Worm (Caenorhabditis elegans) whole organism, L4 larva: ENCODE data around the gene srf-3.
"Not testable (repeated sequence)": the region's sequence is repeated elsewhere in the genome, so short reads cannot be mapped to it uniquely, and the experiment has no call there.

Experiments
- F10B5.3 ChIP-seq: sonication (generic microtip); optimal IDR thresholded peaks from 2 replicates; lab custom pipeline; 2016; ENCODE audit warnings: mild to moderate bottlenecking, missing genetic modification characterization, missing compliant biosample characterization
- F49E8.2 ChIP-seq: sonication (generic microtip); optimal IDR thresholded peaks from 2 replicates; lab custom pipeline; 2016; ENCODE audit warnings: missing compliant biosample characterization, mild to moderate bottlenecking, missing genetic modification characterization, borderline replicate concordance
- R02D3.7 ChIP-seq: fragments of 150-350 bp; sonication (generic microtip); optimal IDR thresholded peaks from 3 replicates; lab custom pipeline; 2014; ENCODE audit warnings: missing biosample characterization, missing genetic modification characterization
- Y105C5A.15 ChIP-seq: fragments of 200-800 bp; sonication (Bioruptor generic); IDR thresholded peaks from 2 replicates; pipeline ENCODE4 v1.3.6; 2022; ENCODE audit warnings: missing genetic modification characterization, missing compliant biosample characterization
- ZK337.2 ChIP-seq: fragments of 200-800 bp; sonication (Bioruptor generic); IDR thresholded peaks from 2 replicates; pipeline ENCODE4 v1.3.6; 2022; ENCODE audit warnings: missing genetic modification reagents, missing genetic modification characterization, missing compliant biosample characterization
- ZK546.5 ChIP-seq, 2 experiments: sonication (generic microtip); optimal IDR thresholded peaks; 2 replicates each; lab custom pipeline; 2017; ENCODE audit warnings: missing biosample characterization in 2 of 2, missing genetic modification characterization in 2 of 2
- aha-1 ChIP-seq: fragments of 150-350 bp; peaks from one replicate; lab custom pipeline; 2014; ENCODE audit warnings: missing biosample characterization, missing genetic modification characterization
- aly-2 ChIP-seq: sonication (generic microtip); optimal IDR thresholded peaks from 2 replicates; lab custom pipeline; 2018; ENCODE audit warnings: missing biosample characterization, missing genetic modification characterization
- arid-1 ChIP-seq: fragments of 200-800 bp; sonication (Bioruptor generic); conservative IDR thresholded peaks from 2 replicates; pipeline ENCODE4 v1.3.6; 2022; ENCODE audit warnings: missing genetic modification reagents, missing genetic modification characterization, missing compliant biosample characterization
- ceh-20 ChIP-seq: fragments of 200-800 bp; sonication (Bioruptor generic); IDR thresholded peaks from 2 replicates; pipeline ENCODE4 v1.3.6; 2022; ENCODE audit warnings: missing genetic modification reagents, missing genetic modification characterization, missing compliant biosample characterization
- ceh-28 ChIP-seq: fragments of 150-350 bp; optimal IDR thresholded peaks from 2 replicates; lab custom pipeline; 2014; ENCODE audit warnings: missing biosample characterization, missing genetic modification reagents, missing genetic modification characterization
- ceh-44 ChIP-seq: fragments of 200-800 bp; sonication (Bioruptor generic); IDR thresholded peaks from 2 replicates; pipeline ENCODE4 v1.3.6; 2022; ENCODE audit warnings: missing genetic modification reagents, missing genetic modification characterization, missing compliant biosample characterization
- ceh-62 ChIP-seq: sonication (generic microtip); optimal IDR thresholded peaks from 2 replicates; lab custom pipeline; 2017; ENCODE audit warnings: missing biosample characterization, missing genetic modification characterization
- ceh-82 ChIP-seq: sonication (generic microtip); optimal IDR thresholded peaks from 2 replicates; lab custom pipeline; 2017; ENCODE audit warnings: missing biosample characterization, missing genetic modification characterization
- ces-1 ChIP-seq: fragments of 150-350 bp; sonication (generic microtip); optimal IDR thresholded peaks from 4 replicates; lab custom pipeline; 2014; ENCODE audit warnings: missing biosample characterization, missing genetic modification reagents, missing genetic modification characterization
- ctbp-1 ChIP-seq: fragments of 200-800 bp; sonication (Bioruptor generic); IDR thresholded peaks from 2 replicates; pipeline ENCODE4 v1.3.6; 2022; ENCODE audit warnings: missing genetic modification reagents, missing genetic modification characterization, missing compliant biosample characterization
- daf-16 ChIP-seq, 3 experiments: sonication (generic microtip); optimal IDR thresholded peaks; 2 replicates each; lab custom pipeline; 2016 to 2017; ENCODE audit warnings: missing genetic modification characterization in 3 of 3, missing genetic modification reagents in 3 of 3, mild to moderate bottlenecking in 2 of 3, missing compliant biosample characterization in 2 of 3, missing biosample characterization in 1 of 3, moderate library complexity in 1 of 3
- dmd-6 ChIP-seq: fragments of 200-800 bp; sonication (Bioruptor generic); IDR thresholded peaks from 2 replicates; pipeline ENCODE4 v1.3.6; 2022; ENCODE audit warnings: missing genetic modification reagents, missing genetic modification characterization, missing compliant biosample characterization
- dpl-1 ChIP-seq: fragments of 150-350 bp; optimal IDR thresholded peaks from 2 replicates; lab custom pipeline; 2014; ENCODE audit warnings: missing biosample characterization, missing genetic modification reagents, missing genetic modification characterization
- duxl-1 ChIP-seq: sonication (generic microtip); optimal IDR thresholded peaks from 2 replicates; lab custom pipeline; 2016; ENCODE audit warnings: mild to moderate bottlenecking, missing genetic modification characterization, moderate library complexity, missing compliant biosample characterization; ENCODE audit not compliant: poor library complexity
- egl-43 ChIP-seq: fragments of 200-800 bp; sonication (Bioruptor generic); IDR thresholded peaks from 2 replicates; pipeline ENCODE4 v1.3.6; 2022; ENCODE audit warnings: missing genetic modification reagents, missing genetic modification characterization, missing compliant biosample characterization
- hif-1 ChIP-seq, 2 experiments: sonication (generic microtip); optimal IDR thresholded peaks; 2 replicates each; lab custom pipeline; 2016 to 2017; ENCODE audit warnings: missing compliant biosample characterization in 2 of 2, missing genetic modification characterization in 2 of 2, missing genetic modification reagents in 2 of 2, missing genotype in 2 of 2, mild to moderate bottlenecking in 1 of 2
- hmg-1.1 ChIP-seq: fragments of 200-800 bp; sonication (Bioruptor generic); IDR thresholded peaks from 2 replicates; pipeline ENCODE4 v1.3.6; 2022; ENCODE audit warnings: missing genetic modification reagents, missing genetic modification characterization, missing compliant biosample characterization
- lin-1 ChIP-seq: fragments of 200-800 bp; sonication (Bioruptor generic); IDR thresholded peaks from 2 replicates; pipeline ENCODE4 v1.3.6; 2022; ENCODE audit warnings: missing genetic modification reagents, missing genetic modification characterization, missing compliant biosample characterization
- lir-3 ChIP-seq: sonication (generic microtip); optimal IDR thresholded peaks from 2 replicates; lab custom pipeline; 2016; ENCODE audit warnings: mild to moderate bottlenecking, missing genetic modification characterization, missing compliant biosample characterization
- madf-5 ChIP-seq, 2 experiments: fragments of 200-800 bp; sonication (Bioruptor generic); IDR thresholded peaks; 2 replicates each; pipeline ENCODE4 v1.3.6; 2022; ENCODE audit warnings: missing compliant biosample characterization in 2 of 2, missing genetic modification characterization in 2 of 2
- mdl-1 ChIP-seq, 2 experiments: fragments of 150-350 bp in 1 of 2; sonication (generic microtip) in 1 of 2; optimal IDR thresholded peaks; 2 replicates each; lab custom pipeline; 2014 to 2017; ENCODE audit warnings: missing biosample characterization in 2 of 2, missing genetic modification characterization in 2 of 2
- mxl-3 ChIP-seq: fragments of 200-800 bp; sonication (Bioruptor generic); optimal IDR thresholded peaks from 2 replicates; lab custom pipeline; 2018; ENCODE audit warnings: mild to moderate bottlenecking, missing genetic modification characterization, missing compliant biosample characterization
- nhr-10 ChIP-seq: fragments of 150-350 bp; optimal IDR thresholded peaks from 2 replicates; lab custom pipeline; 2014; ENCODE audit warnings: missing biosample characterization, missing genetic modification characterization
- nhr-102 ChIP-seq: sonication (generic microtip); optimal IDR thresholded peaks from 2 replicates; lab custom pipeline; 2016; ENCODE audit warnings: mild to moderate bottlenecking, missing genetic modification characterization, moderate library complexity, missing compliant biosample characterization
- nhr-25 ChIP-seq: sonication (generic microtip); optimal IDR thresholded peaks from 2 replicates; lab custom pipeline; 2017; ENCODE audit warnings: missing genetic modification characterization, mild to moderate bottlenecking, missing compliant biosample characterization, antibody characterized with exemption, moderate library complexity, borderline replicate concordance; ENCODE audit not compliant: insufficient read depth
- nhr-28 ChIP-seq: fragments of 150-350 bp; optimal IDR thresholded peaks from 2 replicates; lab custom pipeline; 2014; ENCODE audit warnings: missing biosample characterization, missing genetic modification characterization
- nhr-41 ChIP-seq: fragments of 200-800 bp; sonication (Bioruptor generic); IDR thresholded peaks from 2 replicates; pipeline ENCODE4 v1.3.6; 2022; ENCODE audit warnings: missing genetic modification reagents, missing genetic modification characterization, missing compliant biosample characterization
- nhr-76 ChIP-seq: fragments of 150-350 bp; optimal IDR thresholded peaks from 2 replicates; lab custom pipeline; 2014; ENCODE audit warnings: missing biosample characterization, missing genetic modification characterization
- nhr-77 ChIP-seq: fragments of 150-350 bp; optimal IDR thresholded peaks from 2 replicates; lab custom pipeline; 2014; ENCODE audit warnings: missing biosample characterization, missing genetic modification characterization
- php-3 ChIP-seq: fragments of 200-800 bp; sonication (Bioruptor generic); IDR thresholded peaks from 2 replicates; pipeline ENCODE4 v1.3.6; 2022; ENCODE audit warnings: missing genetic modification reagents, missing genetic modification characterization, missing compliant biosample characterization
- pqm-1 ChIP-seq: sonication (generic microtip); optimal IDR thresholded peaks from 2 replicates; lab custom pipeline; 2017; ENCODE audit warnings: missing biosample characterization, missing genetic modification characterization
- saeg-2 ChIP-seq: fragments of 200-800 bp; sonication (Bioruptor generic); IDR thresholded peaks from 2 replicates; pipeline ENCODE4 v1.3.6; 2022; ENCODE audit warnings: missing genetic modification reagents, missing genetic modification characterization, missing compliant biosample characterization
- sdz-12 ChIP-seq: fragments of 200-800 bp; sonication (Bioruptor generic); optimal IDR thresholded peaks from 2 replicates; lab custom pipeline; 2018; ENCODE audit warnings: mild to moderate bottlenecking, missing genetic modification characterization, missing compliant biosample characterization
- set-16 ChIP-seq: fragments of 200-800 bp; sonication (Bioruptor generic); IDR thresholded peaks from 2 replicates; pipeline ENCODE4 v1.3.6; 2022; ENCODE audit warnings: missing genetic modification reagents, missing genetic modification characterization, missing compliant biosample characterization
- snpc-4 ChIP-seq: fragments of 150-350 bp; optimal IDR thresholded peaks from 2 replicates; lab custom pipeline; 2014; ENCODE audit warnings: missing biosample characterization, missing genetic modification characterization
- unc-39 ChIP-seq: sonication (generic microtip); optimal IDR thresholded peaks from 2 replicates; lab custom pipeline; 2017; ENCODE audit warnings: missing biosample characterization, missing genetic modification characterization
- unc-62 ChIP-seq, 3 experiments: fragments of 150-350 bp in 1 of 3; sonication (generic microtip); optimal IDR thresholded peaks in 2 of 3; peaks in 1 of 3; 1 replicate in 1 of 3; 2 replicates in 2 of 3; lab custom pipeline; 2014 to 2017; ENCODE audit warnings: missing biosample characterization in 3 of 3, missing genetic modification characterization in 3 of 3, missing genetic modification reagents in 3 of 3, missing genotype in 1 of 3
- vab-7 ChIP-seq: fragments of 200-800 bp; sonication (Bioruptor generic); IDR thresholded peaks from 2 replicates; pipeline ENCODE4 v1.3.6; 2022; ENCODE audit warnings: missing genetic modification reagents, missing genetic modification characterization, missing compliant biosample characterization
- zag-1 ChIP-seq: fragments of 150-350 bp; optimal IDR thresholded peaks from 2 replicates; lab custom pipeline; 2014; ENCODE audit warnings: missing biosample characterization, missing genetic modification characterization
- zfp-2 ChIP-seq: sonication (generic microtip); optimal IDR thresholded peaks from 2 replicates; lab custom pipeline; 2016; ENCODE audit warnings: mild to moderate bottlenecking, missing genetic modification characterization, missing compliant biosample characterization
- zfp-3 ChIP-seq: fragments of 200-800 bp; sonication (Bioruptor generic); conservative IDR thresholded peaks from 2 replicates; pipeline ENCODE4 v1.3.6; 2022; ENCODE audit warnings: missing genetic modification reagents, missing genetic modification characterization, missing compliant biosample characterization

Gene srf-3

ce11 chrIV:12875260-12875659, 25.9 kb downstream of the srf-3 start, which contains the start of gene ZK896.1:
TSS of gene ZK896.1 (minus strand) at chrIV:12875360.
- not testable (repeated sequence) for TF ChIP-seq ceh-28 (tag; lab: Kevin White, UChicago); ceh-62 (tag; lab: Kevin White, UChicago); nhr-41 (GFP tag; lab: Robert Waterston, UW)

- no peak for TF ChIP-seq dpl-1 (GFP tag; lab: Kevin White, UChicago)
- TF ChIP-seq ceh-82, result no peak
- peak; percentile 12 for TF ChIP-seq aha-1 (tag; lab: Kevin White, UChicago)
- peak; percentile 32; the same call in 1 of the 2 replicates for TF ChIP-seq dmd-6 (GFP tag; lab: Robert Waterston, UW)
- TF ChIP-seq zfp-2 (tag; lab: Kevin White, UChicago), result no peak
- no peak for TF ChIP-seq daf-16 (GFP tag; optimal IDR thresholded peaks at IDR 0.05; lab: Kevin White, UChicago)
- TF ChIP-seq daf-16 (tag; optimal IDR thresholded peaks at IDR 0.05; lab: Kevin White, UChicago), result peak; percentile 46
- TF ChIP-seq zfp-3 (GFP tag; lab: Robert Waterston, UW), result no peak
- no peak for TF ChIP-seq ZK337.2
- no peak for TF ChIP-seq ces-1 (GFP tag; lab: Kevin White, UChicago)
- peak; percentile 64 for TF ChIP-seq pqm-1 (tag; lab: Kevin White, UChicago)
- peak; percentile 24 for TF ChIP-seq nhr-28 (tag; lab: Kevin White, UChicago)
- TF ChIP-seq madf-5 (GFP tag; IDR thresholded peaks at IDR 0.05; lab: Robert Waterston, UW), result no peak
- no peak for TF ChIP-seq R02D3.7 (tag; lab: Kevin White, UChicago)
- TF ChIP-seq F10B5.3 (tag; lab: Kevin White, UChicago), result no peak
Observed at ce11 chrIV:12876558-12876957, 27.2 kb downstream of the srf-3 start.

- TF ChIP-seq aly-2 (tag; lab: Kevin White, UChicago) (no peak), mdl-1 (tag; optimal IDR thresholded peaks at IDR 0.05; lab: Kevin White, UChicago) (no peak), ceh-20 (no peak), php-3 (GFP tag; lab: Robert Waterston, UW) (no peak), egl-43 (GFP tag; lab: Robert Waterston, UW) (no peak), hmg-1.1 (GFP tag; lab: Robert Waterston, UW) (no peak), ctbp-1 (no peak), ceh-62 (tag; lab: Kevin White, UChicago) (no peak), nhr-77 (tag; lab: Kevin White, UChicago) (no peak), saeg-2 (GFP tag; lab: Robert Waterston, UW) (no peak), unc-62 (GFP tag; optimal IDR thresholded peaks at IDR 0.05 in 1 of 2; lab: Kevin White, UChicago) (peak in 1 of 2 experiments; percentile 9), unc-62 (tag; optimal IDR thresholded peaks at IDR 0.05; lab: Kevin White, UChicago) (no peak), snpc-4 (tag; lab: Kevin White, UChicago) (no peak), unc-39 (tag; lab: Kevin White, UChicago) (no peak), ZK546.5 (tag; optimal IDR thresholded peaks at IDR 0.05; lab: Kevin White, UChicago) (no peak), dmd-6 (GFP tag; lab: Robert Waterston, UW) (peak; percentile 90), vab-7 (GFP tag; lab: Robert Waterston, UW) (no peak), nhr-102 (tag; lab: Kevin White, UChicago) (no peak), sdz-12 (GFP tag; lab: Kevin White, UChicago) (no peak), mxl-3 (GFP tag; lab: Kevin White, UChicago) (no peak), zag-1 (no peak), F49E8.2 (tag; lab: Kevin White, UChicago) (no peak), nhr-76 (tag; lab: Kevin White, UChicago) (no peak), duxl-1 (no peak), ceh-44 (GFP tag; lab: Robert Waterston, UW) (no peak), F10B5.3 (tag; lab: Kevin White, UChicago) (no peak), madf-5 (GFP tag; IDR thresholded peaks at IDR 0.05; lab: Robert Waterston, UW) (no peak), hif-1 (tag; optimal IDR thresholded peaks at IDR 0.05; lab: Kevin White, UChicago) (no peak), Y105C5A.15 (GFP tag; lab: Robert Waterston, UW) (no peak), lir-3 (no peak), arid-1 (GFP tag; lab: Robert Waterston, UW) (no peak), lin-1 (no peak), nhr-10 (tag; lab: Kevin White, UChicago) (no peak), nhr-25 (no peak), set-16 (GFP tag; lab: Robert Waterston, UW) (no peak)
Observed at ce11 chrIV:12879557-12879956, 30.2 kb downstream of the srf-3 start, which contains the start of gene ZK896.5. TSS of gene ZK896.5 (minus strand) at chrIV:12879645.
